Worm (Caenorhabditis elegans) whole organism, L3 larva: ENCODE data around the gene str-153.

Experiments
- R02D3.7 ChIP-seq: fragments of 150-350 bp; optimal IDR thresholded peaks from 2 replicates; lab custom pipeline; 2014; ENCODE audit warnings: missing biosample characterization, missing genetic modification characterization
- ZK546.5 ChIP-seq: sonication (generic microtip); optimal IDR thresholded peaks from 2 replicates; lab custom pipeline; 2017; ENCODE audit warnings: missing biosample characterization, missing genetic modification characterization
- aly-2 ChIP-seq: fragments of 150-350 bp; optimal IDR thresholded peaks from 2 replicates; lab custom pipeline; 2014; ENCODE audit warnings: missing biosample characterization, missing genetic modification characterization
- ama-1 ChIP-seq: fragments of 150-350 bp; optimal IDR thresholded peaks from 2 replicates; lab custom pipeline; 2018
- ceh-28 ChIP-seq: fragments of 150-350 bp; optimal IDR thresholded peaks from 2 replicates; lab custom pipeline; 2014; ENCODE audit warnings: missing biosample characterization, missing genetic modification reagents, missing genetic modification characterization
- ceh-9 ChIP-seq: sonication (generic microtip); optimal IDR thresholded peaks from 2 replicates; lab custom pipeline; 2018; ENCODE audit warnings: missing biosample characterization, missing genetic modification characterization
- daf-12 ChIP-seq: fragments of 150-350 bp; optimal IDR thresholded peaks from 2 replicates; lab custom pipeline; 2014; ENCODE audit warnings: missing biosample characterization, missing genetic modification reagents, missing genetic modification characterization
- egl-27 ChIP-seq: sonication (generic microtip); optimal IDR thresholded peaks from 4 replicates; lab custom pipeline; 2017; ENCODE audit warnings: missing biosample characterization, missing genetic modification reagents, missing genetic modification characterization
- egl-5 ChIP-seq: fragments of 150-350 bp; optimal IDR thresholded peaks from 2 replicates; lab custom pipeline; 2017; ENCODE audit warnings: missing biosample characterization, missing genetic modification reagents, missing genetic modification characterization, inconsistent platforms
- elt-1 ChIP-seq: fragments of 150-350 bp; optimal IDR thresholded peaks from 2 replicates; lab custom pipeline; 2014; ENCODE audit warnings: missing biosample characterization, missing genetic modification characterization
- elt-2 ChIP-seq: sonication (generic microtip); optimal IDR thresholded peaks from 2 replicates; lab custom pipeline; 2016; ENCODE audit warnings: missing genetic modification reagents, mild to moderate bottlenecking, missing genetic modification characterization, missing compliant biosample characterization
- eor-1 ChIP-seq, 2 experiments: fragments of 150-350 bp; optimal IDR thresholded peaks; 2 replicates each; lab custom pipeline; 2014 to 2018; ENCODE audit warnings: missing biosample characterization in 2 of 2, missing genetic modification characterization in 2 of 2
- fkh-10 ChIP-seq: sonication (generic microtip); optimal IDR thresholded peaks from 2 replicates; lab custom pipeline; 2017; ENCODE audit warnings: missing biosample characterization, missing genetic modification reagents, missing genetic modification characterization
- fkh-2 ChIP-seq: fragments of 150-350 bp; optimal IDR thresholded peaks from 2 replicates; lab custom pipeline; 2014; ENCODE audit warnings: missing biosample characterization, missing genetic modification reagents, missing genetic modification characterization
- fos-1 ChIP-seq: fragments of 150-350 bp; optimal IDR thresholded peaks from 2 replicates; lab custom pipeline; 2014; ENCODE audit warnings: missing biosample characterization, missing genetic modification characterization
- hmg-11 ChIP-seq: sonication (generic microtip); optimal IDR thresholded peaks from 2 replicates; lab custom pipeline; 2016; ENCODE audit warnings: missing genetic modification characterization, missing compliant biosample characterization
- jun-1 ChIP-seq: fragments of 150-350 bp; optimal IDR thresholded peaks from 2 replicates; lab custom pipeline; 2014; ENCODE audit warnings: missing biosample characterization, missing genetic modification reagents, missing genetic modification characterization
- lsy-12 ChIP-seq: sonication (generic microtip); optimal IDR thresholded peaks from 2 replicates; lab custom pipeline; 2016; ENCODE audit warnings: mild to moderate bottlenecking, missing genetic modification characterization, missing compliant biosample characterization
- mdl-1 ChIP-seq: fragments of 150-350 bp; optimal IDR thresholded peaks from 2 replicates; lab custom pipeline; 2014; ENCODE audit warnings: missing biosample characterization, missing genetic modification characterization
- mml-1 ChIP-seq: fragments of 150-350 bp; sonication (generic microtip); optimal IDR thresholded peaks from 3 replicates; lab custom pipeline; 2014; ENCODE audit warnings: missing biosample characterization, missing genetic modification characterization
- nfya-1 ChIP-seq: sonication (generic microtip); optimal IDR thresholded peaks from 2 replicates; lab custom pipeline; 2017; ENCODE audit warnings: missing genetic modification characterization, mild to moderate bottlenecking, missing compliant biosample characterization, antibody characterized with exemption, moderate library complexity; ENCODE audit not compliant: insufficient read depth
- nhr-11 ChIP-seq: fragments of 150-350 bp; optimal IDR thresholded peaks from 2 replicates; lab custom pipeline; 2014; ENCODE audit warnings: missing biosample characterization, missing genetic modification characterization
- nhr-12 ChIP-seq: fragments of 150-350 bp; optimal IDR thresholded peaks from 2 replicates; lab custom pipeline; 2014; ENCODE audit warnings: missing biosample characterization, missing genetic modification characterization
- nhr-23 ChIP-seq: fragments of 150-350 bp; optimal IDR thresholded peaks from 2 replicates; lab custom pipeline; 2014; ENCODE audit warnings: missing biosample characterization, missing genetic modification reagents, missing genetic modification characterization
- nhr-237 ChIP-seq: fragments of 150-350 bp; optimal IDR thresholded peaks from 2 replicates; lab custom pipeline; 2014; ENCODE audit warnings: missing biosample characterization, missing genetic modification characterization
- nhr-25 ChIP-seq: sonication (generic microtip); optimal IDR thresholded peaks from 2 replicates; lab custom pipeline; 2017; ENCODE audit warnings: missing biosample characterization, missing genetic modification characterization
- nhr-28 ChIP-seq: fragments of 150-350 bp; optimal IDR thresholded peaks from 2 replicates; lab custom pipeline; 2014; ENCODE audit warnings: missing biosample characterization, missing genetic modification characterization
- nhr-67 ChIP-seq: fragments of 150-350 bp; optimal IDR thresholded peaks from 2 replicates; lab custom pipeline; 2014; ENCODE audit warnings: missing biosample characterization, missing genetic modification characterization
- nhr-76 ChIP-seq: fragments of 150-350 bp; sonication (generic microtip); optimal IDR thresholded peaks from 5 replicates; lab custom pipeline; 2014; ENCODE audit warnings: missing biosample characterization, missing genetic modification characterization
- nhr-77 ChIP-seq: fragments of 150-350 bp; optimal IDR thresholded peaks from 2 replicates; lab custom pipeline; 2014; ENCODE audit warnings: missing biosample characterization, missing genetic modification characterization
- pha-4 ChIP-seq: fragments of 150-350 bp; optimal IDR thresholded peaks from 2 replicates; lab custom pipeline; 2014; ENCODE audit warnings: missing biosample characterization, missing genetic modification reagents, missing genetic modification characterization
- pqm-1 ChIP-seq: fragments of 150-350 bp; optimal IDR thresholded peaks from 2 replicates; lab custom pipeline; 2017; ENCODE audit warnings: missing biosample characterization, missing genetic modification characterization, inconsistent platforms
- snpc-4 ChIP-seq: fragments of 150-350 bp; optimal IDR thresholded peaks from 2 replicates; lab custom pipeline; 2014; ENCODE audit warnings: missing biosample characterization, missing genetic modification characterization
- unc-62 ChIP-seq: fragments of 150-350 bp; sonication (generic microtip); optimal IDR thresholded peaks from 4 replicates; lab custom pipeline; 2014; ENCODE audit warnings: missing biosample characterization, missing genetic modification reagents, missing genetic modification characterization
- ztf-11 ChIP-seq: fragments of 150-350 bp; optimal IDR thresholded peaks from 2 replicates; lab custom pipeline; 2014; ENCODE audit warnings: missing biosample characterization, missing genetic modification characterization
- ztf-4 ChIP-seq: fragments of 150-350 bp; optimal IDR thresholded peaks from 2 replicates; lab custom pipeline; 2014; ENCODE audit warnings: missing biosample characterization, missing genetic modification characterization

Gene str-153

DNA sequence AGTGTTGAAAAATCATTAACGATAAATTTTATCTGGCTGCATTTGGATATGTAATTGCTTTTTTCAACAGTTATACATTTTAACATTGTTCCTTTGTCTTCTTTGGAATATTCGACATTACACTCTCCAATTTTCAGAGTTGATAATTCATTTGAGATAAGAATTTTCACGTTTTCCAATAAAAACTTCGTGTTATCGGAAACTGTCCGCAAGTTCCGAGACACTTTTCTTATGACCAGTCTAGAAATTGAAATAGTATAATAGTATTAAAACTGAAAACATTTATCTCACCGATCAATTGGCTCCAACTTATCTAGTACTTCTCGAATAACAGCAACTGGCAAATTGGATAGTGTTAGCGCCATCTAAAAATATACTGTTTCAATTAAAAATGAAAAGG lies 3.4 kb downstream of the str-153 start, which contains the start of gene fbxa-86:
fbxa-86 (minus strand) TSS at position 367 of the 400 bp plus-strand sequence.
- TF ChIP-seq nhr-237 (tag; lab: Kevin White, UChicago) (no peak), pqm-1 (peak; percentile 30), snpc-4 (tag; lab: Kevin White, UChicago) (no peak), elt-2 (tag; lab: Kevin White, UChicago) (peak; percentile 57)
- TF ChIP-seq, all 47 proteins: peak for 2

ce11 chrIV:4938664-4939063 lies 4.5 kb downstream of the str-153 start, which contains the start of gene str-168:
Gene str-168, plus strand, starts transcription at chrIV:4938964.
- TF ChIP-seq nhr-237 (tag; lab: Kevin White, UChicago) (no peak), lsy-12 (tag; lab: Kevin White, UChicago) (no peak), nhr-12 (no peak), ama-1 (lab: Kevin White, UChicago) (no peak), nfya-1 (tag; lab: Kevin White, UChicago) (no peak), pqm-1 (no peak), egl-27 (tag; lab: Kevin White, UChicago) (no peak), fkh-10 (GFP tag; lab: Kevin White, UChicago) (no peak), ztf-4 (tag; lab: Kevin White, UChicago) (no peak), ceh-9 (tag; lab: Kevin White, UChicago) (no peak), mml-1 (tag; lab: Kevin White, UChicago) (no peak), nhr-67 (tag; lab: Kevin White, UChicago) (no peak), hmg-11 (no peak), unc-62 (GFP tag; lab: Kevin White, UChicago) (no peak), ceh-28 (tag; lab: Kevin White, UChicago) (no peak), daf-12 (tag; lab: Kevin White, UChicago) (no peak), fos-1 (tag; lab: Kevin White, UChicago) (no peak), elt-1 (tag; lab: Kevin White, UChicago) (no peak), egl-5 (tag; lab: Kevin White, UChicago) (no peak), nhr-11 (tag; lab: Kevin White, UChicago) (no peak)
- TF ChIP-seq, all 47 proteins: peak for 0

ce11 chrIV:4941681-4942080 lies 7.5 kb downstream of the str-153 start, which contains the start of gene Y9C9A.5:
Gene Y9C9A.5, plus strand, starts transcription at chrIV:4941981.
- TF ChIP-seq nhr-28 (tag; lab: Kevin White, UChicago) (no peak), pqm-1 (no peak), fkh-2 (tag; lab: Kevin White, UChicago) (no peak), ceh-9 (tag; lab: Kevin White, UChicago) (no peak), ZK546.5 (tag; lab: Kevin White, UChicago) (no peak), nhr-11 (tag; lab: Kevin White, UChicago) (no peak), pha-4 (tag; lab: Kevin White, UChicago) (no peak)

- TF ChIP-seq nhr-25 (tag; lab: Kevin White, UChicago) = no peak
- TF ChIP-seq jun-1 (tag; lab: Kevin White, UChicago) = no peak
- TF ChIP-seq fkh-10 (GFP tag; lab: Kevin White, UChicago) = no peak
- TF ChIP-seq aly-2 (tag; lab: Kevin White, UChicago) = no peak
- TF ChIP-seq ztf-11 = no peak
- no peak for TF ChIP-seq nhr-23
- TF ChIP-seq elt-2 (tag; lab: Kevin White, UChicago) = no peak
Observed at ce11 chrIV:4945771-4946170, 11.6 kb downstream of the str-153 start, which contains the start of gene str-169. Gene str-169, plus strand, starts transcription at chrIV:4946071.

- TF ChIP-seq eor-1 (tag; optimal IDR thresholded peaks at IDR 0.05; lab: Kevin White, UChicago) (no peak), mdl-1 (no peak), unc-62 (GFP tag; lab: Kevin White, UChicago) (no peak), nhr-76 (tag; lab: Kevin White, UChicago) (no peak), lsy-12 (tag; lab: Kevin White, UChicago) (no peak), nhr-25 (tag; lab: Kevin White, UChicago) (no peak), nhr-77 (tag; lab: Kevin White, UChicago) (no peak), fos-1 (tag; lab: Kevin White, UChicago) (no peak), R02D3.7 (no peak), ztf-11 (no peak)
Observed at ce11 chrIV:4953887-4954286, 19.7 kb downstream of the str-153 start, which contains the start of gene str-163. Gene str-163, plus strand, starts transcription at chrIV:4954187.
